Worm (Caenorhabditis elegans): ENCODE results near the gene dnc-1.

ce11 chrIV:10889820-10890462 is 43.1 kb downstream of the dnc-1 start, which contains the start of gene F13E9.15:
- TF ChIP-seq him-1 (tag; optimal IDR thresholded peaks at IDR 0.05) (no peak), dao-5 (tag; optimal IDR thresholded peaks at IDR 0.05) (no peak), W03F9.2 (tag; optimal IDR thresholded peaks at IDR 0.05) (no peak)

Measured in whole organism, L4/young adult.